Fruit fly (Drosophila melanogaster) whole organism, embryonic: ENCODE results near the gene CG3777.

ENCODE experiments used
- Blimp-1 ChIP-seq: fragments of 200-800 bp; sonication (Bioruptor generic); optimal IDR thresholded peaks from 3 replicates; lab custom pipeline; 2018; ENCODE audit warnings: missing biosample characterization, missing genetic modification characterization, mild to moderate bottlenecking, moderate library complexity, missing genetic modification reagents
- CG10654 ChIP-seq: fragments of 200-800 bp; sonication (Bioruptor generic); optimal IDR thresholded peaks from 2 replicates; lab custom pipeline; 2016; ENCODE audit warnings: missing biosample characterization, missing genetic modification characterization
- CG13296 ChIP-seq: fragments of 200-800 bp; sonication (Bioruptor generic); optimal IDR thresholded peaks from 3 replicates; lab custom pipeline; 2018; ENCODE audit warnings: missing biosample characterization, mild to moderate bottlenecking, missing genetic modification characterization
- CG15479 ChIP-seq: fragments of 200-800 bp; sonication (Bioruptor generic); optimal IDR thresholded peaks from 3 replicates; lab custom pipeline; 2019; ENCODE audit warnings: missing biosample characterization, mild to moderate bottlenecking, missing genetic modification characterization, moderate library complexity
- CG18476 ChIP-seq: fragments of 200-800 bp; sonication (Bioruptor generic); optimal IDR thresholded peaks from 2 replicates; lab custom pipeline; 2016; ENCODE audit warnings: missing biosample characterization, mild to moderate bottlenecking, missing genetic modification characterization
- CG2199 ChIP-seq: fragments of 200-800 bp; sonication (Bioruptor generic); IDR thresholded peaks from 3 replicates; pipeline ENCODE4 v1.3.6; 2022; ENCODE audit warnings: missing biosample characterization, missing genetic modification characterization
- CG32532 ChIP-seq: fragments of 200-800 bp; sonication (Bioruptor generic); IDR thresholded peaks from 2 replicates; pipeline ENCODE4 v1.3.6; 2022; ENCODE audit warnings: missing biosample characterization, missing genetic modification characterization
- CG4328 ChIP-seq: fragments of 200-800 bp; sonication (Bioruptor generic); optimal IDR thresholded peaks from 3 replicates; lab custom pipeline; 2017; ENCODE audit warnings: missing biosample characterization, missing genetic modification reagents, missing genetic modification characterization
- CG6175 ChIP-seq: fragments of 200-800 bp; sonication (Bioruptor generic); IDR thresholded peaks from 3 replicates; pipeline ENCODE4 v1.3.6; 2022; ENCODE audit warnings: missing biosample characterization, missing genetic modification characterization
- Chrac-16 ChIP-seq: fragments of 200-800 bp; sonication (Bioruptor generic); optimal IDR thresholded peaks from 3 replicates; lab custom pipeline; 2016; ENCODE audit warnings: missing biosample characterization, missing genetic modification characterization
- Doc3 ChIP-seq: fragments of 200-800 bp; sonication (Bioruptor generic); IDR thresholded peaks from 3 replicates; pipeline ENCODE4 v1.3.6; 2022; ENCODE audit warnings: missing biosample characterization, missing genetic modification characterization; ENCODE audit not compliant: partially characterized antibody
- Drgx ChIP-seq: fragments of 200-800 bp; sonication (Bioruptor generic); IDR thresholded peaks from 2 replicates; pipeline ENCODE4 v1.3.6; 2022; ENCODE audit warnings: missing biosample characterization, missing genetic modification characterization
- Ets97D ChIP-seq: fragments of 200-800 bp; sonication (Bioruptor generic); optimal IDR thresholded peaks from 3 replicates; lab custom pipeline; 2016; ENCODE audit warnings: missing biosample characterization, missing genetic modification characterization
- GATAe ChIP-seq: fragments of 200-800 bp; sonication (Bioruptor generic); conservative IDR thresholded peaks from 2 replicates; pipeline ENCODE4 v1.3.6; 2022; ENCODE audit warnings: missing biosample characterization, missing genetic modification characterization
- Gsc ChIP-seq: fragments of 200-800 bp; sonication (Bioruptor generic); IDR thresholded peaks from 2 replicates; pipeline ENCODE4 v1.3.6; 2022; ENCODE audit warnings: missing biosample characterization, missing genetic modification characterization
- Med ChIP-seq: fragments of 200-800 bp; sonication (Bioruptor generic); peaks from one replicate; lab custom pipeline; 2016; ENCODE audit warnings: missing biosample characterization, missing genetic modification characterization, mild to moderate bottlenecking, inconsistent platforms, moderate library complexity
- Rfx ChIP-seq: fragments of 200-800 bp; sonication (Bioruptor generic); IDR thresholded peaks from 2 replicates; pipeline ENCODE4 v1.3.6; 2022; ENCODE audit warnings: missing biosample characterization, missing genetic modification characterization
- Trl ChIP-seq, 3 experiments: fragments of >200 bp in 2 of 3; fragments of 200-800 bp in 1 of 3; sonication (Bioruptor generic) in 1 of 3; optimal IDR thresholded peaks; 2 replicates in 1 of 3; 3 replicates in 2 of 3; lab custom pipeline; 2016 to 2017; ENCODE audit warnings: missing biosample characterization in 1 of 3, missing genetic modification characterization in 1 of 3
- ac ChIP-seq: fragments of 200-800 bp; sonication (Bioruptor generic); optimal IDR thresholded peaks from 3 replicates; lab custom pipeline; 2017; ENCODE audit warnings: missing biosample characterization, mild to moderate bottlenecking, missing genetic modification characterization
- ap ChIP-seq: fragments of 200-800 bp; sonication (Bioruptor generic); IDR thresholded peaks from 2 replicates; pipeline ENCODE4 v1.3.6; 2022; ENCODE audit warnings: missing biosample characterization, missing genetic modification characterization
- bab2 ChIP-seq: fragments of 200-800 bp; sonication (Bioruptor generic); optimal IDR thresholded peaks from 2 replicates; lab custom pipeline; 2016; ENCODE audit warnings: missing biosample characterization, missing genetic modification characterization
- cad ChIP-seq: fragments of >200 bp; optimal IDR thresholded peaks from 2 replicates; lab custom pipeline; 2017; ENCODE audit warnings: missing biosample characterization, missing genetic modification characterization
- jing ChIP-seq: fragments of 200-800 bp; sonication (Bioruptor generic); optimal IDR thresholded peaks from 2 replicates; lab custom pipeline; 2018; ENCODE audit warnings: missing biosample characterization, mild to moderate bottlenecking, missing genetic modification characterization
- maf-S ChIP-seq: fragments of 200-800 bp; sonication (Bioruptor generic); optimal IDR thresholded peaks from 2 replicates; lab custom pipeline; 2016; ENCODE audit warnings: missing biosample characterization, missing genetic modification characterization
- nerfin-1 ChIP-seq: fragments of 200-800 bp; sonication (Bioruptor generic); optimal IDR thresholded peaks from 3 replicates; lab custom pipeline; 2019; ENCODE audit warnings: missing biosample characterization, mild to moderate bottlenecking, missing genetic modification characterization, moderate library complexity
- pros ChIP-seq: fragments of 200-800 bp; sonication (Bioruptor generic); optimal IDR thresholded peaks from 3 replicates; lab custom pipeline; 2019; ENCODE audit warnings: missing biosample characterization, mild to moderate bottlenecking, missing genetic modification characterization, moderate library complexity
- pum ChIP-seq: fragments of 200-800 bp; sonication (Bioruptor generic); optimal IDR thresholded peaks from 2 replicates; lab custom pipeline; 2016; ENCODE audit warnings: missing biosample characterization, missing genetic modification characterization
- slbo ChIP-seq: fragments of 200-800 bp; sonication (Bioruptor generic); IDR thresholded peaks from 2 replicates; pipeline ENCODE4 v1.3.6; 2022; ENCODE audit warnings: missing biosample characterization, missing genetic modification characterization
- sna ChIP-seq: fragments of 200-800 bp; sonication (Bioruptor generic); IDR thresholded peaks from 2 replicates; pipeline ENCODE4 v1.3.6; 2022; ENCODE audit warnings: missing biosample characterization, missing genetic modification characterization; ENCODE audit not compliant: partially characterized antibody
- tll ChIP-seq, 2 experiments: fragments of 200-800 bp in 1 of 2; fragments of >200 bp in 1 of 2; sonication (Bioruptor generic) in 1 of 2; optimal IDR thresholded peaks; 2 replicates each; lab custom pipeline; 2017 to 2019; ENCODE audit warnings: missing biosample characterization in 2 of 2, missing genetic modification characterization in 2 of 2, mild to moderate bottlenecking in 1 of 2, moderate library complexity in 1 of 2
- wek ChIP-seq: fragments of 200-800 bp; sonication (Bioruptor generic); optimal IDR thresholded peaks from 3 replicates; lab custom pipeline; 2018; ENCODE audit warnings: missing biosample characterization, mild to moderate bottlenecking, missing genetic modification characterization, moderate library complexity
- z ChIP-seq: fragments of 200-800 bp; sonication (Bioruptor generic); IDR thresholded peaks from 3 replicates; pipeline ENCODE4 v1.3.6; 2022; ENCODE audit warnings: missing biosample characterization, missing genetic modification characterization
- zen ChIP-seq: fragments of 200-800 bp; sonication (Bioruptor generic); optimal IDR thresholded peaks from 3 replicates; lab custom pipeline; 2018; ENCODE audit warnings: missing biosample characterization, mild to moderate bottlenecking, missing genetic modification characterization, moderate library complexity

The CG3777 gene

DNA sequence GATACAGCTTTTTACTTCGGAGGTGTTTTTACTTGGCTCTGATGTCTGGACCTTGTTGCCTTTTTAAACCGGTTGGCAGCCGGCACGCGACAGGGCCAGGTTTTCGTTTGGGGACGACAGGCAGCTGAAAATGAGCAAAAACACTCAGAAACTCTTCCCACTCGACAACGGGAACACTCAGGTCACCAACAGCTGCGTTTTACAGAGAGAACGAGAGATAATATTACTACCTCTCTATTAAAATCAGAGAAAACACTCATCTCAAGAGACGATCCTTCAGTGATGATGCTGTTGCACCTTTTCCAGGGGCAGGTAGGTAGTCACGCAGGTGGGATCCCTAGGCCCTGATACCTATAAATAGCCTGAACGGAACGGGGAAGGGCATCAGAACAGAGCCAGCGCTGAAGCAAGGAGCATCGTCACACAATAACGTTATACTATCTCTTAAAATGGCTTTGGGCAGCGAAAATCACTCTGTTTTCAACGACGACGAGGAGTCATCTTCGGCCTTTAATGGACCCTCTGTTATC is 90.2 kb downstream of the CG3777 start, which contains the start of gene ac:
Gene ac (plus strand): TSS at position 387 of the 530 bp plus-strand sequence.
- peak; percentile 52 for TF ChIP-seq CG15479 (GFP tag; lab: Kevin White, UChicago)
- TF ChIP-seq ac = peak; percentile 98
- TF ChIP-seq CG13296 (GFP tag; lab: Kevin White, UChicago) = no peak
- TF ChIP-seq z (GFP tag; lab: Robert Waterston, UW) = peak; percentile 90
- TF ChIP-seq zen (tag; lab: Kevin White, UChicago) = peak; percentile 14
- TF ChIP-seq Trl (optimal IDR thresholded peaks at IDR 0.05; lab: Kevin White, UChicago) = peak in 1 of 2 experiments; percentile 15
- no peak for TF ChIP-seq Trl (GFP tag; optimal IDR thresholded peaks at IDR 0.05; lab: Kevin White, UChicago)
- TF ChIP-seq Gsc (GFP tag; lab: Robert Waterston, UW) = no peak
- TF ChIP-seq nerfin-1 (tag; lab: Kevin White, UChicago) = no peak
- TF ChIP-seq CG2199 (GFP tag; lab: Robert Waterston, UW) = 0 out of 3 replicates have a peak, but pooled peaks have one; percentile 27

DNA sequence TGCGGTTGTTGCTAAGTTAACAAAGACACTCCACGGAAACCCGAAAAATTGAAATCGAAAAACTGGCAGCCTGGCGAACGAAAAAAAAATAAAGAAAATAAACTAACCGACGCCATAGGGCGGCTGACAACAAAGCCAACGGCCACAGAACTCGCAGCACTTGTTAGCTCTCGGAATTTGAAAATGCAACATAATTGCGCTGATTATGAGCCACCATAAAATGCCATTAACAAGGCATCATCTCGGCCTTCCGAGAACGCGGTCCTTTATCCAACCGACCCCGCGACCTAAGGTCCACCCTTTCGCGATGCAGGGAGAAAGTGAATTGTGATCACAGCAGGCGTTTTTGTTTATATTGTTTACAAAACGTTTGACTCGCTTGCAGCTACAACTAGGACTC is 97.9 kb downstream of the CG3777 start:
- no peak for TF ChIP-seq CG6175
- peak; percentile 38 for TF ChIP-seq zen (tag; lab: Kevin White, UChicago)
- TF ChIP-seq slbo = no peak
- TF ChIP-seq cad (GFP tag; lab: Kevin White, UChicago) = peak; percentile 78
- peak in 1 of 2 experiments; percentile 52 for TF ChIP-seq tll (GFP tag; optimal IDR thresholded peaks at IDR 0.05; lab: Kevin White, UChicago)
- TF ChIP-seq, all 482 proteins: peak for 3

DNA sequence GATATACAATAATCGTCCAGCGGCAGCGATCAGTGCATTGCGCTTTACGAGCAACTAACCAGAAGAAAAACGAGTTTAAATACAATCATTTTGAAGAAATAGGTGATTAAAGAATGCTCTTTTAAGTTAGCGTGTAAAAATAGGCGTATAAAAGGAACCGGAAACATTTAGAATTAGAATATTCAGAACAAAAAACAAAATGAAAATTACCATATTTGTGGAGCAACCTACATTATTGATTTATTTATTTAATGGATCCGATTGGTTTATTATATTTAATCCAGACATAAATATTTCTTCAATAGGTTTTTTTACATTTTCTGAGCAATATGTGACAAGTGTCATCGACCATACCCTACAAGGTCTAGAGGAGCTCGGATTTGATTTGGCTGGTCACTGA is 98.8 kb downstream of the CG3777 start:
- TF ChIP-seq pros (GFP tag; lab: Kevin White, UChicago) (no peak), Med (GFP tag; lab: Kevin White, UChicago) (no peak), maf-S (no peak), bab2 (no peak), Blimp-1 (no peak), ac (no peak), Ets97D (GFP tag; lab: Kevin White, UChicago) (no peak), wek (GFP tag; lab: Kevin White, UChicago) (no peak), GATAe (GFP tag; lab: Robert Waterston, UW) (no peak), CG10654 (GFP tag; lab: Kevin White, UChicago) (no peak), pum (no peak), CG4328 (GFP tag; lab: Kevin White, UChicago) (no peak), Chrac-16 (GFP tag; lab: Kevin White, UChicago) (no peak)
- TF ChIP-seq, all 482 proteins: peak for 0

DNA sequence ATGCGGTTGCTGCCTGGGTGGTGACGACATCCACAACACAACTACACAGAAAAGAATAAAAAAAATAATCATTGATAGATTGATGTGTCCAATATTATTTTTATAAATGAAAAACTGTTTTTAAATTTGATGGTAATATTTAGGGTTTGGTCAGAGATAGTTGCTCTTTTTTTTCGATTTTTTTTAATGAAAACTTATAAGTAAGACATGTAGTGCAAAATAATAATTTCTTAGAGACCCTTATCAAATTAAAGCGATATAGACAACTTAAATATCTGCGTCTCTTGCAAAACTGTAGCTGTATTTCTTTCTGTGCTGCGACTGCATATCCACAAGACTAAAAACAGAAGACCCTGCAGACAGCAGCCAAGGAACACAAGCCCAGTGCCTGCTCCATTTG is 100.0 kb downstream of the CG3777 start:
- no peak for TF ChIP-seq CG32532 (GFP tag; lab: Robert Waterston, UW)
- TF ChIP-seq Rfx (GFP tag; lab: Robert Waterston, UW) = no peak
- no peak for TF ChIP-seq jing (GFP tag; lab: Kevin White, UChicago)
- TF ChIP-seq sna (GFP tag; lab: Robert Waterston, UW) = no peak
- no peak for TF ChIP-seq CG18476 (GFP tag; lab: Kevin White, UChicago)

DNA sequence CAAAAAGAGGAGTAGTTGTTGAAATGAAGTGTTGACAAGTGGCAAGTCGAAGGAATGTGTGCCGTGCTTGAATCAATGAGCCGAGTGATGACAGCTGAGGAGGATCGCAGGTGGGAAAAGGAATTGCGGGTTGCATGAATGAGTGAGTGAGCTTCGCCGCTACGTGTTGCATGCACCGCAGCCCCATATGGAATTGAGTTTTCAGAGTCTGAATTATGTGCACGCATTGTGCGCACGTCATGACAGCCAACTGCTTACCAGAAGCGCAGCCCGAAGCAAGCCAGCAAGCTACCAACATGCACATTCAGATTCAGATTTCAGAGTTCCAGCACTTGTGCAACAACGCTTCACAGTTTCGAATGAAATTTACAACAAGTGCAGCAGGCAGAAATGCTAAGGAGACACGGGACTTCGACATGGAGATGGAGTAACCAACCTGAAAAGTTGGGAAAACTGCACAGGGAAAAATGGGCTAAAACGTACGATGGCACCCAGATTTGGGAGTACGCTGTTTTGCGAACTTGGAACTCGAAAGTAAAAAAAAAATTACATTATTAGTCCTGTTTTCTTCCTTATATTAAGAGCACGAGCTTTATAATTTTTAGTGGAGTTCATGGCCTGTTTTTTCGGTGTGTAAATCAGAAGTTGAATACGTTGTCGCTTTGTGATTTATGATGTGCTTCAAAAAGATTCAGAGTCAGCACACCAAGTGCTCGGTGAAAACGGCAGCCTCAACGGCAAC is 106.4 kb downstream of the CG3777 start:
- TF ChIP-seq ap (GFP tag; lab: Robert Waterston, UW) (no peak), Drgx (GFP tag; lab: Robert Waterston, UW) (0 out of 2 replicates have a peak, but pooled peaks have one; percentile 11), Doc3 (no peak)
- TF ChIP-seq, all 482 proteins: peak for 1
